Worm (Caenorhabditis elegans) whole organism, L4 larva: ENCODE measurements around the gene ZK1098.2.

Experiments
- T20F7.1 ChIP-seq: fragments of 200-800 bp; sonication (Bioruptor generic); optimal IDR thresholded peaks from 2 replicates; lab custom pipeline; 2018; ENCODE audit warnings: mild to moderate bottlenecking, missing genetic modification characterization, missing compliant biosample characterization
- aha-1 ChIP-seq: fragments of 150-350 bp; peaks from one replicate; lab custom pipeline; 2014; ENCODE audit warnings: missing biosample characterization, missing genetic modification characterization
- ama-1 ChIP-seq: fragments of 150-350 bp; optimal IDR thresholded peaks from 2 replicates; lab custom pipeline; 2014; ENCODE audit warnings: inconsistent platforms, mixed read lengths
- lsy-2 ChIP-seq, 2 experiments: fragments of 150-350 bp in 1 of 2; sonication (generic microtip) in 1 of 2; optimal IDR thresholded peaks; 2 replicates each; lab custom pipeline; 2014 to 2017; ENCODE audit warnings: missing biosample characterization in 2 of 2, missing genetic modification characterization in 2 of 2
- spr-1 ChIP-seq: sonication (generic microtip); optimal IDR thresholded peaks from 2 replicates; lab custom pipeline; 2016; ENCODE audit warnings: mild to moderate bottlenecking, missing genetic modification characterization, missing compliant biosample characterization

- no peak for TF ChIP-seq lsy-2 (tag; optimal IDR thresholded peaks at IDR 0.05; lab: Kevin White, UChicago)
- TF ChIP-seq T20F7.1 (GFP tag; lab: Kevin White, UChicago), result no peak
- TF ChIP-seq aha-1 (tag; lab: Kevin White, UChicago), result no peak
- no peak for TF ChIP-seq ama-1 (lab: Kevin White, UChicago)
- TF ChIP-seq spr-1 (tag; lab: Kevin White, UChicago), result no peak
These were observed 30.5 kb downstream of the ZK1098.2 start, which contains the start of gene C48B4.7 for ce11 chrIII:9559381-9559881.
